Fruit fly (Drosophila melanogaster) whole organism, adult: ENCODE results near the gene CG43169.

Experiments used
- CG11617 ChIP-seq: fragments of 200-800 bp; sonication (Bioruptor generic); optimal IDR thresholded peaks from 2 replicates; lab custom pipeline; 2017; ENCODE audit warnings: mild to moderate bottlenecking, missing biosample characterization, missing genetic modification reagents, missing genetic modification characterization
- CG12768 ChIP-seq: fragments of 200-800 bp; sonication (Bioruptor generic); optimal IDR thresholded peaks from 2 replicates; lab custom pipeline; 2017; ENCODE audit warnings: missing biosample characterization, missing genetic modification characterization, mild to moderate bottlenecking, moderate library complexity, missing genetic modification reagents
- CG14711 ChIP-seq: fragments of 200-800 bp; sonication (Bioruptor generic); optimal IDR thresholded peaks from 2 replicates; lab custom pipeline; 2018; ENCODE audit warnings: missing biosample characterization, mild to moderate bottlenecking, missing genetic modification characterization, moderate library complexity
- CG1620 ChIP-seq: fragments of 200-800 bp; sonication (Bioruptor generic); optimal IDR thresholded peaks from 2 replicates; lab custom pipeline; 2016; ENCODE audit warnings: missing biosample characterization, missing genetic modification characterization
- CG33017 ChIP-seq: fragments of 200-800 bp; sonication (Bioruptor generic); optimal IDR thresholded peaks from 2 replicates; lab custom pipeline; 2018; ENCODE audit warnings: missing biosample characterization, mild to moderate bottlenecking, missing genetic modification characterization, moderate library complexity
- CG5204 ChIP-seq: fragments of 200-800 bp; sonication (Bioruptor generic); optimal IDR thresholded peaks from 2 replicates; lab custom pipeline; 2016; ENCODE audit warnings: missing biosample characterization, missing genetic modification characterization
- CG7045 ChIP-seq: fragments of 200-800 bp; sonication (Bioruptor generic); optimal IDR thresholded peaks from 2 replicates; lab custom pipeline; 2017; ENCODE audit warnings: missing biosample characterization, mild to moderate bottlenecking, missing genetic modification characterization
- CG7101 ChIP-seq: fragments of 200-800 bp; sonication (Bioruptor generic); optimal IDR thresholded peaks from 2 replicates; lab custom pipeline; 2018; ENCODE audit warnings: missing biosample characterization, mild to moderate bottlenecking, missing genetic modification characterization, moderate library complexity
- Clk ChIP-seq: fragments of 200-800 bp; sonication (Bioruptor generic); optimal IDR thresholded peaks from 2 replicates; lab custom pipeline; 2017; ENCODE audit warnings: missing biosample characterization, missing genetic modification characterization
- Crg-1 ChIP-seq: fragments of 200-800 bp; sonication (Bioruptor generic); optimal IDR thresholded peaks from 2 replicates; lab custom pipeline; 2016; ENCODE audit warnings: missing biosample characterization, missing genetic modification characterization
- Hr96 ChIP-seq: fragments of 200-800 bp; sonication (Bioruptor generic); optimal IDR thresholded peaks from 2 replicates; lab custom pipeline; 2016; ENCODE audit warnings: missing biosample characterization, missing genetic modification characterization
- Mnt ChIP-seq: fragments of 200-800 bp; sonication (Bioruptor generic); optimal IDR thresholded peaks from 2 replicates; lab custom pipeline; 2016; ENCODE audit warnings: missing biosample characterization, mild to moderate bottlenecking, missing genetic modification characterization
- bab1 ChIP-seq: fragments of 200-800 bp; sonication (Bioruptor generic); optimal IDR thresholded peaks from 3 replicates; lab custom pipeline; 2019; ENCODE audit warnings: missing biosample characterization, mild to moderate bottlenecking, missing genetic modification characterization, moderate library complexity
- cic ChIP-seq: fragments of 200-800 bp; sonication (Bioruptor generic); optimal IDR thresholded peaks from 2 replicates; lab custom pipeline; 2017; ENCODE audit warnings: missing biosample characterization, mild to moderate bottlenecking, missing genetic modification characterization, moderate library complexity
- cnc ChIP-seq, 2 experiments: fragments of >200 bp; optimal IDR thresholded peaks; 2 replicates each; lab custom pipeline; 2017
- kay ChIP-seq: fragments of 200-800 bp; sonication (Bioruptor generic); peaks from one replicate; lab custom pipeline; 2016; ENCODE audit warnings: missing biosample characterization, missing genetic modification characterization, borderline replicate concordance
- ovo ChIP-seq: fragments of 200-800 bp; sonication (Bioruptor generic); optimal IDR thresholded peaks from 2 replicates; lab custom pipeline; 2016; ENCODE audit warnings: missing biosample characterization, missing genetic modification characterization
- pad ChIP-seq: fragments of 200-800 bp; sonication (Bioruptor generic); optimal IDR thresholded peaks from 3 replicates; lab custom pipeline; 2017; ENCODE audit warnings: missing biosample characterization, missing genetic modification characterization, mild to moderate bottlenecking, moderate library complexity, missing genetic modification reagents
- tj ChIP-seq: fragments of 200-800 bp; sonication (Bioruptor generic); optimal IDR thresholded peaks from 3 replicates; lab custom pipeline; 2017; ENCODE audit warnings: missing biosample characterization, mild to moderate bottlenecking, missing genetic modification characterization, moderate library complexity
- toe ChIP-seq: fragments of 200-800 bp; sonication (Bioruptor generic); optimal IDR thresholded peaks from 2 replicates; lab custom pipeline; 2016; ENCODE audit warnings: missing biosample characterization, missing genetic modification characterization

CG43169 gene

dm6 chr3L:8888533-8888932 is at the start of gene CG43169:
Gene CG43169, minus strand, starts transcription at chr3L:8888633.
- no peak for TF ChIP-seq kay
- TF ChIP-seq CG11617 (GFP tag; lab: Kevin White, UChicago): no peak
- no peak for TF ChIP-seq pad (GFP tag; lab: Kevin White, UChicago)
- TF ChIP-seq CG14711: no peak
- no peak for TF ChIP-seq cic
- TF ChIP-seq Mnt (GFP tag; lab: Kevin White, UChicago): no peak
- TF ChIP-seq CG5204 (GFP tag; lab: Kevin White, UChicago): no peak
- TF ChIP-seq tj (GFP tag; lab: Kevin White, UChicago): no peak
- no peak for TF ChIP-seq CG33017 (tag; lab: Kevin White, UChicago)
- TF ChIP-seq cnc (optimal IDR thresholded peaks at IDR 0.05; lab: Kevin White, UChicago): no peak
- TF ChIP-seq bab1 (GFP tag; lab: Kevin White, UChicago): no peak
- TF ChIP-seq Hr96 (GFP tag; lab: Kevin White, UChicago): no peak
- no peak for TF ChIP-seq CG1620 (GFP tag; lab: Kevin White, UChicago)
- TF ChIP-seq CG7045 (GFP tag; lab: Kevin White, UChicago): no peak
- no peak for TF ChIP-seq Clk
- TF ChIP-seq Crg-1: no peak
- TF ChIP-seq CG7101 (tag; lab: Kevin White, UChicago): no peak
- TF ChIP-seq ovo: no peak

- TF ChIP-seq bab1 (GFP tag; lab: Kevin White, UChicago) (peak; percentile 60), kay (peak; percentile 86), tj (GFP tag; lab: Kevin White, UChicago) (no peak), CG1620 (GFP tag; lab: Kevin White, UChicago) (no peak), toe (GFP tag; lab: Kevin White, UChicago) (no peak), CG5204 (GFP tag; lab: Kevin White, UChicago) (no peak), cnc (optimal IDR thresholded peaks at IDR 0.05; lab: Kevin White, UChicago) (no peak)
Measured at dm6 chr3L:8931916-8932315, 43.5 kb upstream of the CG43169 start.

dm6 chr3L:8929527-8929926 is 41.1 kb upstream of the CG43169 start:
- no peak for TF ChIP-seq CG33017 (tag; lab: Kevin White, UChicago)
- TF ChIP-seq bab1 (GFP tag; lab: Kevin White, UChicago): no peak
- TF ChIP-seq Crg-1: no peak
- no peak for TF ChIP-seq cic
- TF ChIP-seq CG7101 (tag; lab: Kevin White, UChicago): no peak
- TF ChIP-seq kay: no peak
- no peak for TF ChIP-seq CG7045 (GFP tag; lab: Kevin White, UChicago)
- TF ChIP-seq toe (GFP tag; lab: Kevin White, UChicago): no peak
- no peak for TF ChIP-seq Clk
- no peak for TF ChIP-seq CG11617 (GFP tag; lab: Kevin White, UChicago)
- TF ChIP-seq tj (GFP tag; lab: Kevin White, UChicago): no peak
- no peak for TF ChIP-seq CG14711

dm6 chr3L:8925679-8926078 is 37.2 kb upstream of the CG43169 start:
- TF ChIP-seq cic: no peak
- TF ChIP-seq CG7101 (tag; lab: Kevin White, UChicago): no peak
- TF ChIP-seq kay: peak; percentile 12
- TF ChIP-seq CG1620 (GFP tag; lab: Kevin White, UChicago): no peak
- TF ChIP-seq CG12768 (GFP tag; lab: Kevin White, UChicago): no peak
- TF ChIP-seq cnc (optimal IDR thresholded peaks at IDR 0.05; lab: Kevin White, UChicago): no peak
- no peak for TF ChIP-seq Hr96 (GFP tag; lab: Kevin White, UChicago)

- no peak for TF ChIP-seq CG7045 (GFP tag; lab: Kevin White, UChicago)
- TF ChIP-seq toe (GFP tag; lab: Kevin White, UChicago): no peak
- TF ChIP-seq Clk: no peak
- no peak for TF ChIP-seq Hr96 (GFP tag; lab: Kevin White, UChicago)
- TF ChIP-seq cic: no peak
- TF ChIP-seq CG7101 (tag; lab: Kevin White, UChicago): no peak
- no peak for TF ChIP-seq CG33017 (tag; lab: Kevin White, UChicago)
- TF ChIP-seq Mnt (GFP tag; lab: Kevin White, UChicago): no peak
- TF ChIP-seq CG1620 (GFP tag; lab: Kevin White, UChicago): no peak
- no peak for TF ChIP-seq CG14711
- no peak for TF ChIP-seq bab1 (GFP tag; lab: Kevin White, UChicago)
- no peak for TF ChIP-seq Crg-1
- TF ChIP-seq CG11617 (GFP tag; lab: Kevin White, UChicago): no peak
- no peak for TF ChIP-seq CG5204 (GFP tag; lab: Kevin White, UChicago)
- TF ChIP-seq cnc (optimal IDR thresholded peaks at IDR 0.05; lab: Kevin White, UChicago): no peak
- TF ChIP-seq kay: no peak
- no peak for TF ChIP-seq CG12768 (GFP tag; lab: Kevin White, UChicago)
- no peak for TF ChIP-seq ovo
- no peak for TF ChIP-seq tj (GFP tag; lab: Kevin White, UChicago)
- no peak for TF ChIP-seq pad (GFP tag; lab: Kevin White, UChicago)
Measured at dm6 chr3L:8924999-8925398, 36.6 kb upstream of the CG43169 start.

dm6 chr3L:8924417-8924913 is 36.0 kb upstream of the CG43169 start:
- peak; percentile 44 for TF ChIP-seq kay
- no peak for TF ChIP-seq cnc (optimal IDR thresholded peaks at IDR 0.05; lab: Kevin White, UChicago)

dm6 chr3L:8920710-8921109 is 32.3 kb upstream of the CG43169 start:
- no peak for TF ChIP-seq Mnt (GFP tag; lab: Kevin White, UChicago)
- TF ChIP-seq toe (GFP tag; lab: Kevin White, UChicago): no peak
- TF ChIP-seq CG33017 (tag; lab: Kevin White, UChicago): no peak
- no peak for TF ChIP-seq kay
- TF ChIP-seq Hr96 (GFP tag; lab: Kevin White, UChicago): no peak
- TF ChIP-seq ovo: no peak
- no peak for TF ChIP-seq bab1 (GFP tag; lab: Kevin White, UChicago)
- no peak for TF ChIP-seq CG5204 (GFP tag; lab: Kevin White, UChicago)
- no peak for TF ChIP-seq pad (GFP tag; lab: Kevin White, UChicago)
- TF ChIP-seq CG11617 (GFP tag; lab: Kevin White, UChicago): no peak
- TF ChIP-seq cnc (optimal IDR thresholded peaks at IDR 0.05; lab: Kevin White, UChicago): no peak
- TF ChIP-seq CG7101 (tag; lab: Kevin White, UChicago): no peak
- no peak for TF ChIP-seq CG12768 (GFP tag; lab: Kevin White, UChicago)
- no peak for TF ChIP-seq CG1620 (GFP tag; lab: Kevin White, UChicago)
- TF ChIP-seq CG7045 (GFP tag; lab: Kevin White, UChicago): no peak
